Worm (Caenorhabditis elegans) whole organism, late embryonic: ENCODE measurements around the gene M163.5.

Experiments used
- C38D4.7 ChIP-seq: fragments of 200-800 bp; sonication (Bioruptor generic); optimal IDR thresholded peaks from 2 replicates; lab custom pipeline; 2018; ENCODE audit warnings: mild to moderate bottlenecking, missing genetic modification characterization, moderate library complexity, missing compliant biosample characterization
- K02D7.2 ChIP-seq: sonication (generic microtip); optimal IDR thresholded peaks from 2 replicates; lab custom pipeline; 2017; ENCODE audit warnings: mild to moderate bottlenecking, missing genetic modification characterization, missing compliant biosample characterization
- K09A11.1 ChIP-seq: sonication (generic microtip); optimal IDR thresholded peaks from 2 replicates; lab custom pipeline; 2017; ENCODE audit warnings: antibody characterized with exemption, mild to moderate bottlenecking, missing genetic modification characterization, missing compliant biosample characterization; ENCODE audit not compliant: insufficient read depth
- T23F11.4 ChIP-seq: fragments of 200-800 bp; sonication (Bioruptor generic); optimal IDR thresholded peaks from 2 replicates; lab custom pipeline; 2018; ENCODE audit warnings: mild to moderate bottlenecking, missing genetic modification characterization, missing compliant biosample characterization
- ama-1 ChIP-seq: fragments of 150-350 bp; optimal IDR thresholded peaks from 2 replicates; lab custom pipeline; 2014
- ceh-14 ChIP-seq: sonication (generic microtip); optimal IDR thresholded peaks from 2 replicates; lab custom pipeline; 2016; ENCODE audit warnings: missing genotype, missing genetic modification characterization, missing compliant biosample characterization
- ceh-22 ChIP-seq: sonication (generic microtip); optimal IDR thresholded peaks from 2 replicates; lab custom pipeline; 2017; ENCODE audit warnings: missing biosample characterization, missing genetic modification characterization
- ceh-24 ChIP-seq: sonication (generic microtip); optimal IDR thresholded peaks from 2 replicates; lab custom pipeline; 2016; ENCODE audit warnings: mild to moderate bottlenecking, missing genetic modification characterization, missing compliant biosample characterization
- ceh-30 ChIP-seq: fragments of 150-350 bp; optimal IDR thresholded peaks from 2 replicates; lab custom pipeline; 2014; ENCODE audit warnings: missing biosample characterization, missing genetic modification characterization
- ceh-34 ChIP-seq: sonication (generic microtip); optimal IDR thresholded peaks from 2 replicates; lab custom pipeline; 2016; ENCODE audit warnings: mild to moderate bottlenecking, missing genetic modification characterization, missing compliant biosample characterization
- ceh-48 ChIP-seq: sonication (generic microtip); optimal IDR thresholded peaks from 2 replicates; lab custom pipeline; 2016; ENCODE audit warnings: missing genetic modification characterization, inconsistent platforms, missing compliant biosample characterization
- ceh-6 ChIP-seq: fragments of 200-800 bp; sonication (Bioruptor generic); optimal IDR thresholded peaks from 2 replicates; lab custom pipeline; 2018; ENCODE audit warnings: mild to moderate bottlenecking, missing genetic modification characterization, missing compliant biosample characterization
- che-1 ChIP-seq: sonication (generic microtip); optimal IDR thresholded peaks from 2 replicates; lab custom pipeline; 2016; ENCODE audit warnings: mild to moderate bottlenecking, missing genetic modification characterization, missing compliant biosample characterization
- dmd-4 ChIP-seq: sonication (generic microtip); optimal IDR thresholded peaks from 2 replicates; lab custom pipeline; 2016; ENCODE audit warnings: borderline replicate concordance, missing genetic modification characterization, missing compliant biosample characterization
- dve-1 ChIP-seq: sonication (generic microtip); optimal IDR thresholded peaks from 2 replicates; lab custom pipeline; 2017; ENCODE audit warnings: antibody characterized with exemption, mild to moderate bottlenecking, missing genetic modification characterization, missing compliant biosample characterization
- elt-2 ChIP-seq: sonication (generic microtip); optimal IDR thresholded peaks from 2 replicates; lab custom pipeline; 2016; ENCODE audit warnings: missing genetic modification reagents, missing genetic modification characterization, missing compliant biosample characterization
- fax-1 ChIP-seq: sonication (generic microtip); optimal IDR thresholded peaks from 2 replicates; lab custom pipeline; 2016; ENCODE audit warnings: missing genotype, missing genetic modification characterization, missing compliant biosample characterization
- fkh-10 ChIP-seq: fragments of 150-350 bp; optimal IDR thresholded peaks from 2 replicates; lab custom pipeline; 2014; ENCODE audit warnings: missing biosample characterization, missing genetic modification reagents, missing genetic modification characterization
- hlh-15 ChIP-seq: sonication (generic microtip); optimal IDR thresholded peaks from 2 replicates; lab custom pipeline; 2016; ENCODE audit warnings: missing genetic modification characterization, missing compliant biosample characterization
- hlh-6 ChIP-seq: sonication (generic microtip); optimal IDR thresholded peaks from 2 replicates; lab custom pipeline; 2016; ENCODE audit warnings: missing genotype, missing genetic modification characterization, missing compliant biosample characterization
- hlh-8 ChIP-seq: sonication (generic microtip); optimal IDR thresholded peaks from 2 replicates; lab custom pipeline; 2016; ENCODE audit warnings: missing genotype, missing genetic modification characterization, missing compliant biosample characterization
- lim-6 ChIP-seq: sonication (generic microtip); optimal IDR thresholded peaks from 2 replicates; lab custom pipeline; 2016; ENCODE audit warnings: missing genetic modification characterization, missing compliant biosample characterization
- mec-3 ChIP-seq: sonication (generic microtip); optimal IDR thresholded peaks from 2 replicates; lab custom pipeline; 2016; ENCODE audit warnings: borderline replicate concordance, missing genetic modification characterization, missing compliant biosample characterization
- nfya-1 ChIP-seq: sonication (generic microtip); optimal IDR thresholded peaks from 2 replicates; lab custom pipeline; 2017; ENCODE audit warnings: missing genetic modification characterization, mild to moderate bottlenecking, missing compliant biosample characterization, antibody characterized with exemption, moderate library complexity
- nhr-11 ChIP-seq: fragments of 150-350 bp; optimal IDR thresholded peaks from 2 replicates; lab custom pipeline; 2014; ENCODE audit warnings: missing biosample characterization, missing genetic modification characterization
- odd-2 ChIP-seq: sonication (generic microtip); optimal IDR thresholded peaks from 2 replicates; lab custom pipeline; 2017; ENCODE audit warnings: antibody characterized with exemption, mild to moderate bottlenecking, missing genetic modification characterization, missing compliant biosample characterization
- pag-3 ChIP-seq: sonication (generic microtip); optimal IDR thresholded peaks from 2 replicates; lab custom pipeline; 2016; ENCODE audit warnings: missing compliant biosample characterization, missing genetic modification characterization, borderline replicate concordance
- pax-1 ChIP-seq: fragments of 150-350 bp; optimal IDR thresholded peaks from 2 replicates; lab custom pipeline; 2014; ENCODE audit warnings: missing biosample characterization, missing genetic modification characterization
- pha-2 ChIP-seq: sonication (generic microtip); optimal IDR thresholded peaks from 2 replicates; lab custom pipeline; 2017; ENCODE audit warnings: mild to moderate bottlenecking, missing genetic modification characterization, missing compliant biosample characterization
- pha-4 ChIP-seq: fragments of 150-350 bp; optimal IDR thresholded peaks from 2 replicates; lab custom pipeline; 2018; ENCODE audit warnings: missing biosample characterization, missing genetic modification reagents, missing genetic modification characterization
- sox-4 ChIP-seq: sonication (generic microtip); optimal IDR thresholded peaks from 2 replicates; lab custom pipeline; 2017; ENCODE audit warnings: mild to moderate bottlenecking, missing genetic modification characterization, inconsistent platforms, missing compliant biosample characterization
- syd-9 ChIP-seq: sonication (generic microtip); optimal IDR thresholded peaks from 2 replicates; lab custom pipeline; 2016; ENCODE audit warnings: mild to moderate bottlenecking, missing genetic modification characterization, moderate library complexity, missing compliant biosample characterization
- tbx-2 ChIP-seq: sonication (generic microtip); optimal IDR thresholded peaks from 2 replicates; lab custom pipeline; 2016; ENCODE audit warnings: missing genetic modification characterization, missing compliant biosample characterization
- unc-42 ChIP-seq: sonication (generic microtip); optimal IDR thresholded peaks from 2 replicates; lab custom pipeline; 2016; ENCODE audit warnings: missing genotype, missing genetic modification characterization, missing compliant biosample characterization
- zip-5 ChIP-seq: sonication (generic microtip); optimal IDR thresholded peaks from 2 replicates; lab custom pipeline; 2016; ENCODE audit warnings: missing genetic modification characterization, missing compliant biosample characterization

The M163.5 gene

ce11 chrX:14435648-14436155, 38.1 kb upstream of the M163.5 start:
- TF ChIP-seq pha-4 (tag; lab: Kevin White, UChicago) (no peak), pag-3 (tag; lab: Kevin White, UChicago) (no peak), unc-42 (tag; lab: Kevin White, UChicago) (no peak)

DNA sequence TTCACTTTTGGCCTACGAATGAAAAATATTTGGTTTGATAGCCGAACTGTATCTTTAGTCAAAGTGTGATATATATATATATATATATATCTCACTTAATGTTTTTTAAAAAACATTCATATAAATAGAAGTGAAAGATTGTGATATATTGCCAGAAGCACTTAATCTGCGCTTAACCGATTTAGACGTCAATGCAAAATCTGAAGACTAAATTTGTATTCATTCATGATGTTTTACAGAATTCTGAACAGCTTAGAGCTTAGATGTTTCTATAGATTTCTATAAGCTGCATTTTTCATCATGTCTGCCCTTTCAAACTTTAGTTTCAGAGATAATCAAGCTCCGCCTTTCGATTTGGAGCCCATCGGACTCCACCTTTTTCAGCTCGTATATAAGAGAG, 31.5 kb upstream of the M163.5 start, which contains the start of gene F23D12.3:
TSS of gene F23D12.3 (plus strand) at position 301 of the 400 bp plus-strand sequence.
- no peak for TF ChIP-seq tbx-2
- TF ChIP-seq K09A11.1 (tag; lab: Kevin White, UChicago) = no peak
- no peak for TF ChIP-seq odd-2 (tag; lab: Kevin White, UChicago)
- no peak for TF ChIP-seq lim-6 (tag; lab: Kevin White, UChicago)
- no peak for TF ChIP-seq sox-4 (tag; lab: Kevin White, UChicago)
- no peak for TF ChIP-seq hlh-8 (tag; lab: Kevin White, UChicago)
- no peak for TF ChIP-seq ceh-30 (tag; lab: Kevin White, UChicago)
- TF ChIP-seq, all 69 proteins: peak for 0

- TF ChIP-seq hlh-6 (tag; lab: Kevin White, UChicago) = no peak
Observed at ce11 chrX:14444701-14445100, 29.1 kb upstream of the M163.5 start, which contains the start of gene F23D12.4. Gene F23D12.4, plus strand, starts transcription at chrX:14445001.

ce11 chrX:14447498-14447897, 26.3 kb upstream of the M163.5 start:
- no peak for TF ChIP-seq nfya-1 (tag; lab: Kevin White, UChicago)
- TF ChIP-seq mec-3 (tag; lab: Kevin White, UChicago) = no peak
- TF ChIP-seq pag-3 (tag; lab: Kevin White, UChicago) = no peak
- no peak for TF ChIP-seq K09A11.1 (tag; lab: Kevin White, UChicago)

ce11 chrX:14447910-14448309, 25.9 kb upstream of the M163.5 start, which contains the start of gene jmjd-3.2:
Gene jmjd-3.2, plus strand, starts transcription at chrX:14448210.
- TF ChIP-seq pha-2 (tag; lab: Kevin White, UChicago) = no peak
- TF ChIP-seq pax-1 = no peak
- TF ChIP-seq ama-1 (lab: Kevin White, UChicago) = no peak
- TF ChIP-seq nhr-11 (tag; lab: Kevin White, UChicago) = no peak
- TF ChIP-seq ceh-22 (tag; lab: Kevin White, UChicago) = no peak
- TF ChIP-seq ceh-6 (GFP tag; lab: Kevin White, UChicago) = no peak
- TF ChIP-seq zip-5 (tag; lab: Kevin White, UChicago) = no peak
- no peak for TF ChIP-seq hlh-15 (tag; lab: Kevin White, UChicago)
- TF ChIP-seq lim-6 (tag; lab: Kevin White, UChicago) = no peak
- TF ChIP-seq syd-9 (tag; lab: Kevin White, UChicago) = no peak
- TF ChIP-seq unc-42 (tag; lab: Kevin White, UChicago) = no peak
- TF ChIP-seq ceh-48 (tag; lab: Kevin White, UChicago) = no peak
- TF ChIP-seq K02D7.2 = no peak
- TF ChIP-seq T23F11.4 (GFP tag; lab: Kevin White, UChicago) = no peak
- TF ChIP-seq pag-3 (tag; lab: Kevin White, UChicago) = no peak
- no peak for TF ChIP-seq ceh-24 (tag; lab: Kevin White, UChicago)
- TF ChIP-seq dve-1 (tag; lab: Kevin White, UChicago) = no peak

DNA sequence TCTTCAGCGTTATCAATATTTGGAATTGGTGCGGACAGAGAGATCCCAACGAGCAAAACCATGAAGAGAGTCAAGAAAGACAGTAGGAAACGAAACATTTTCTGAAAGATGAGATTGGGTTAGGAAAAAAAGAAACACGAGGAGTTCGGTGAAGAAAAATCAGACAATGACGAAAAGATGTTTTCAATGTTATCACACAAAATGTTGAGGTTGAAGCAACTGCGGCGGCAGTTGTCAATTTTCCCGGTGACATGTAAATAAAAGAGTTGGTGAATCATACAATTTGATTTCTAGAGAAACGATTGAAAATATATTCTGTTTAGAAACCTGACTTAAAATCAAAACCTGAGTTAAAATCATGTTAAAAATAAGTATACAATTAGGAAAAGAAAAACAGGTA, 20.1 kb upstream of the M163.5 start, which contains the start of gene F23D12.7:
TSS of gene F23D12.7 (minus strand) at position 101 of the 400 bp plus-strand sequence.
- TF ChIP-seq dve-1 (tag; lab: Kevin White, UChicago) (no peak), fax-1 (tag; lab: Kevin White, UChicago) (no peak), elt-2 (no peak), ceh-14 (tag; lab: Kevin White, UChicago) (no peak), fkh-10 (GFP tag; lab: Kevin White, UChicago) (no peak), C38D4.7 (no peak), ceh-34 (no peak), lim-6 (tag; lab: Kevin White, UChicago) (no peak), dmd-4 (no peak), unc-42 (tag; lab: Kevin White, UChicago) (no peak), K09A11.1 (tag; lab: Kevin White, UChicago) (no peak), che-1 (tag; lab: Kevin White, UChicago) (no peak)
